Worm (Caenorhabditis elegans) whole organism, L3 larva: ENCODE measurements around the gene nspf-1.

Experiments used
- elt-2 ChIP-seq: sonication (generic microtip); optimal IDR thresholded peaks from 2 replicates; lab custom pipeline; 2016; ENCODE audit warnings: missing genetic modification reagents, mild to moderate bottlenecking, missing genetic modification characterization, missing compliant biosample characterization
- elt-3 ChIP-seq, 3 experiments: fragments of 150-350 bp in 1 of 3; sonication (generic microtip) in 2 of 3; optimal IDR thresholded peaks; 2 replicates in 2 of 3; 4 replicates in 1 of 3; lab custom pipeline; 2014 to 2017; ENCODE audit warnings: missing biosample characterization in 3 of 3, missing genetic modification characterization in 3 of 3
- nhr-12 ChIP-seq: fragments of 150-350 bp; optimal IDR thresholded peaks from 2 replicates; lab custom pipeline; 2014; ENCODE audit warnings: missing biosample characterization, missing genetic modification characterization
- pqm-1 ChIP-seq: fragments of 150-350 bp; optimal IDR thresholded peaks from 2 replicates; lab custom pipeline; 2017; ENCODE audit warnings: missing biosample characterization, missing genetic modification characterization, inconsistent platforms

- TF ChIP-seq elt-3 (tag; optimal IDR thresholded peaks at IDR 0.05; lab: Kevin White, UChicago) (no peak), pqm-1 (tag; lab: Kevin White, UChicago) (no peak), elt-2 (no peak), nhr-12 (tag; lab: Kevin White, UChicago) (no peak)
Observed at ce11 chrII:2690080-2690479, 2.7 kb downstream of the nspf-1 start, which contains the start of gene nspf-3.
